Fruit fly (Drosophila melanogaster) whole organism, embryonic: ENCODE results near the gene dgt6.
A peak's percentile ranks its signal among the peaks of the same experiment; 100 is the strongest.

ENCODE experiments used
- Abd-B ChIP-seq: fragments of 200-800 bp; sonication (Bioruptor generic); optimal IDR thresholded peaks from 2 replicates; lab custom pipeline; 2018; ENCODE audit warnings: missing biosample characterization, mild to moderate bottlenecking, missing genetic modification characterization, moderate library complexity
- B-H1 ChIP-seq: fragments of 200-800 bp; sonication (Bioruptor generic); IDR thresholded peaks from 3 replicates; pipeline ENCODE4 v1.3.6; 2022; ENCODE audit warnings: missing biosample characterization, missing genetic modification characterization
- CG10209 ChIP-seq: fragments of 200-800 bp; sonication (Bioruptor generic); optimal IDR thresholded peaks from 3 replicates; lab custom pipeline; 2017; ENCODE audit warnings: missing biosample characterization, mild to moderate bottlenecking, missing genetic modification characterization, missing genetic modification reagents
- CG10543 ChIP-seq: fragments of 200-800 bp; sonication (Bioruptor generic); optimal IDR thresholded peaks from 3 replicates; lab custom pipeline; 2017; ENCODE audit warnings: missing biosample characterization, mild to moderate bottlenecking, missing genetic modification characterization, moderate library complexity
- CG11456 ChIP-seq: fragments of 200-800 bp; sonication (Bioruptor generic); IDR thresholded peaks from 3 replicates; pipeline ENCODE4 v1.3.6; 2022; ENCODE audit warnings: missing biosample characterization, missing genetic modification characterization
- CG12071 ChIP-seq: fragments of 200-800 bp; sonication (Bioruptor generic); optimal IDR thresholded peaks from 3 replicates; lab custom pipeline; 2018; ENCODE audit warnings: missing biosample characterization, mild to moderate bottlenecking, missing genetic modification characterization
- CG14965 ChIP-seq: fragments of 200-800 bp; sonication (Bioruptor generic); optimal IDR thresholded peaks from 2 replicates; lab custom pipeline; 2016; ENCODE audit warnings: missing biosample characterization, missing genetic modification characterization, borderline replicate concordance
- CG15011 ChIP-seq: fragments of 200-800 bp; sonication (Bioruptor generic); optimal IDR thresholded peaks from 3 replicates; lab custom pipeline; 2018; ENCODE audit warnings: missing biosample characterization, mild to moderate bottlenecking, missing genetic modification characterization
- CG17186 ChIP-seq: fragments of 200-800 bp; sonication (Bioruptor generic); optimal IDR thresholded peaks from 3 replicates; lab custom pipeline; 2017; ENCODE audit warnings: missing biosample characterization, missing genetic modification reagents, missing genetic modification characterization
- CG18476 ChIP-seq: fragments of 200-800 bp; sonication (Bioruptor generic); optimal IDR thresholded peaks from 2 replicates; lab custom pipeline; 2016; ENCODE audit warnings: missing biosample characterization, mild to moderate bottlenecking, missing genetic modification characterization
- CG18599 ChIP-seq: fragments of 200-800 bp; sonication (Bioruptor generic); optimal IDR thresholded peaks from 3 replicates; lab custom pipeline; 2017; ENCODE audit warnings: missing biosample characterization, missing genetic modification characterization, mild to moderate bottlenecking, moderate library complexity, missing genetic modification reagents
- CG30020 ChIP-seq: fragments of 200-800 bp; optimal IDR thresholded peaks from 2 replicates; lab custom pipeline; 2019; ENCODE audit warnings: missing biosample characterization, mild to moderate bottlenecking, missing genetic modification characterization, moderate library complexity
- CG30403 ChIP-seq: fragments of 200-800 bp; sonication (Bioruptor generic); optimal IDR thresholded peaks from 3 replicates; lab custom pipeline; 2016; ENCODE audit warnings: missing biosample characterization, missing genetic modification characterization
- CG4707 ChIP-seq: fragments of 200-800 bp; sonication (Bioruptor generic); optimal IDR thresholded peaks from 2 replicates; lab custom pipeline; 2018; ENCODE audit warnings: missing biosample characterization, mild to moderate bottlenecking, missing genetic modification characterization, moderate library complexity
- CG6175 ChIP-seq: fragments of 200-800 bp; sonication (Bioruptor generic); IDR thresholded peaks from 3 replicates; pipeline ENCODE4 v1.3.6; 2022; ENCODE audit warnings: missing biosample characterization, missing genetic modification characterization
- CG6854 ChIP-seq: fragments of 200-800 bp; sonication (Bioruptor generic); optimal IDR thresholded peaks from 3 replicates; lab custom pipeline; 2017; ENCODE audit warnings: missing biosample characterization, mild to moderate bottlenecking, missing genetic modification characterization
- CG8089 ChIP-seq: fragments of 200-800 bp; sonication (Bioruptor generic); optimal IDR thresholded peaks from 3 replicates; lab custom pipeline; 2016; ENCODE audit warnings: missing biosample characterization, missing genetic modification characterization
- CG8478 ChIP-seq: fragments of >200 bp; optimal IDR thresholded peaks from 2 replicates; lab custom pipeline; 2018
- CG9817 ChIP-seq: fragments of 200-800 bp; sonication (Bioruptor generic); optimal IDR thresholded peaks from 2 replicates; lab custom pipeline; 2018; ENCODE audit warnings: missing biosample characterization, mild to moderate bottlenecking, missing genetic modification characterization, moderate library complexity
- CG9932 ChIP-seq: fragments of 200-800 bp; sonication (Bioruptor generic); IDR thresholded peaks from 2 replicates; pipeline ENCODE4 v1.3.6; 2022; ENCODE audit warnings: missing biosample characterization, missing genetic modification characterization
- Doc3 ChIP-seq: fragments of 200-800 bp; sonication (Bioruptor generic); IDR thresholded peaks from 3 replicates; pipeline ENCODE4 v1.3.6; 2022; ENCODE audit warnings: missing biosample characterization, missing genetic modification characterization; ENCODE audit not compliant: partially characterized antibody
- ERR ChIP-seq: fragments of 200-800 bp; sonication (Bioruptor generic); optimal IDR thresholded peaks from 2 replicates; lab custom pipeline; 2016; ENCODE audit warnings: missing biosample characterization, missing genetic modification characterization
- Eip74EF ChIP-seq, 2 experiments: fragments of 200-800 bp in 1 of 2; fragments of >200 bp in 1 of 2; sonication (Bioruptor generic) in 1 of 2; optimal IDR thresholded peaks; 2 replicates each; lab custom pipeline; 2017 to 2019; ENCODE audit warnings: missing biosample characterization in 2 of 2, missing genetic modification characterization in 2 of 2, mild to moderate bottlenecking in 1 of 2, moderate library complexity in 1 of 2
- Elba2 ChIP-seq: fragments of 200-800 bp; sonication (Bioruptor generic); optimal IDR thresholded peaks from 3 replicates; lab custom pipeline; 2016; ENCODE audit warnings: missing biosample characterization, missing genetic modification characterization
- HHEX ChIP-seq: fragments of 200-800 bp; sonication (Bioruptor generic); optimal IDR thresholded peaks from 3 replicates; lab custom pipeline; 2017; ENCODE audit warnings: missing biosample characterization, mild to moderate bottlenecking, missing genetic modification characterization, missing genetic modification reagents
- MESR4 ChIP-seq: fragments of 200-800 bp; sonication (Bioruptor generic); optimal IDR thresholded peaks from 2 replicates; lab custom pipeline; 2018; ENCODE audit warnings: missing biosample characterization, mild to moderate bottlenecking, missing genetic modification characterization, moderate library complexity
- Mes4 ChIP-seq: fragments of 200-800 bp; sonication (Bioruptor generic); optimal IDR thresholded peaks from 2 replicates; lab custom pipeline; 2016; ENCODE audit warnings: missing biosample characterization, missing genetic modification characterization
- Sin3A ChIP-seq: fragments of >200 bp; optimal IDR thresholded peaks from 2 replicates; lab custom pipeline; 2018
- Stat92E ChIP-seq, 3 experiments: fragments of >200 bp in 2 of 3; fragments of 200-800 bp in 1 of 3; sonication (Bioruptor generic) in 1 of 3; optimal IDR thresholded peaks; 2 replicates each; lab custom pipeline; 2017 to 2019; ENCODE audit warnings: missing biosample characterization in 3 of 3, missing genetic modification characterization in 3 of 3, mild to moderate bottlenecking in 1 of 3, moderate library complexity in 1 of 3
- TFAM ChIP-seq: fragments of 200-800 bp; sonication (Bioruptor generic); optimal IDR thresholded peaks from 2 replicates; lab custom pipeline; 2017; ENCODE audit warnings: missing biosample characterization, missing genetic modification characterization, inconsistent platforms
- bsh ChIP-seq, 2 experiments: fragments of 200-800 bp; sonication (Bioruptor generic); optimal IDR thresholded peaks; 2 replicates each; lab custom pipeline; 2017 to 2018; ENCODE audit warnings: mild to moderate bottlenecking in 2 of 2, missing biosample characterization in 2 of 2, missing genetic modification characterization in 2 of 2, moderate library complexity in 1 of 2
- corto ChIP-seq: fragments of 200-800 bp; sonication (Bioruptor generic); optimal IDR thresholded peaks from 2 replicates; lab custom pipeline; 2016; ENCODE audit warnings: missing biosample characterization, mild to moderate bottlenecking, missing genetic modification characterization, moderate library complexity
- dm ChIP-seq: fragments of 200-800 bp; sonication (Bioruptor generic); optimal IDR thresholded peaks from 3 replicates; lab custom pipeline; 2016; ENCODE audit warnings: missing biosample characterization, missing genetic modification characterization
- dmrt99B ChIP-seq: fragments of 200-800 bp; sonication (Bioruptor generic); optimal IDR thresholded peaks from 2 replicates; lab custom pipeline; 2018; ENCODE audit warnings: missing biosample characterization, mild to moderate bottlenecking, missing genetic modification characterization, moderate library complexity
- esg ChIP-seq: fragments of 200-800 bp; sonication (Bioruptor generic); conservative IDR thresholded peaks from 2 replicates; pipeline ENCODE4 v1.3.6; 2022; ENCODE audit warnings: missing biosample characterization, missing genetic modification characterization
- exex ChIP-seq: fragments of 200-800 bp; sonication (Bioruptor generic); optimal IDR thresholded peaks from 4 replicates; lab custom pipeline; 2018; ENCODE audit warnings: missing biosample characterization, mild to moderate bottlenecking, missing genetic modification characterization, moderate library complexity
- fru ChIP-seq: fragments of >200 bp; optimal IDR thresholded peaks from 2 replicates; lab custom pipeline; 2017
- gcm2 ChIP-seq: fragments of 200-800 bp; sonication (Bioruptor generic); optimal IDR thresholded peaks from 2 replicates; lab custom pipeline; 2016; ENCODE audit warnings: missing biosample characterization, missing genetic modification characterization
- grn ChIP-seq: fragments of 200-800 bp; sonication (Bioruptor generic); optimal IDR thresholded peaks from 3 replicates; lab custom pipeline; 2017; ENCODE audit warnings: missing biosample characterization, missing genetic modification characterization
- ham ChIP-seq: fragments of 200-800 bp; sonication (Bioruptor generic); IDR thresholded peaks from 2 replicates; pipeline ENCODE4 v1.3.6; 2022; ENCODE audit warnings: missing biosample characterization, missing genetic modification characterization
- inv ChIP-seq: fragments of 200-800 bp; sonication (Bioruptor generic); IDR thresholded peaks from 2 replicates; pipeline ENCODE4 v1.3.6; 2022; ENCODE audit warnings: missing biosample characterization, missing genetic modification characterization; ENCODE audit not compliant: partially characterized antibody
- lilli ChIP-seq: fragments of 200-800 bp; sonication (Bioruptor generic); optimal IDR thresholded peaks from 3 replicates; lab custom pipeline; 2016; ENCODE audit warnings: missing biosample characterization, missing genetic modification characterization
- mirr ChIP-seq: fragments of 200-800 bp; sonication (Bioruptor generic); optimal IDR thresholded peaks from 3 replicates; lab custom pipeline; 2018; ENCODE audit warnings: missing biosample characterization, mild to moderate bottlenecking, missing genetic modification characterization
- nom ChIP-seq: fragments of 200-800 bp; sonication (Bioruptor generic); optimal IDR thresholded peaks from 2 replicates; lab custom pipeline; 2017; ENCODE audit warnings: missing biosample characterization, missing genetic modification characterization, mild to moderate bottlenecking, moderate library complexity, missing genetic modification reagents
- pho ChIP-seq: fragments of 200-800 bp; sonication (Bioruptor generic); optimal IDR thresholded peaks from 2 replicates; lab custom pipeline; 2016; ENCODE audit warnings: missing biosample characterization, missing genetic modification characterization
- pros ChIP-seq: fragments of 200-800 bp; sonication (Bioruptor generic); optimal IDR thresholded peaks from 3 replicates; lab custom pipeline; 2019; ENCODE audit warnings: missing biosample characterization, mild to moderate bottlenecking, missing genetic modification characterization, moderate library complexity
- sens-2 ChIP-seq: fragments of 200-800 bp; sonication (Bioruptor generic); IDR thresholded peaks from 2 replicates; pipeline ENCODE4 v1.3.6; 2022; ENCODE audit warnings: missing biosample characterization, missing genetic modification characterization
- trh ChIP-seq: fragments of 200-800 bp; sonication (Bioruptor generic); optimal IDR thresholded peaks from 2 replicates; lab custom pipeline; 2016; ENCODE audit warnings: missing biosample characterization, missing genetic modification characterization
- ttk ChIP-seq: fragments of 200-800 bp; sonication (Bioruptor generic); IDR thresholded peaks from 2 replicates; pipeline ENCODE4 v2.1.2; 2022; ENCODE audit warnings: missing biosample characterization, missing genetic modification characterization

The dgt6 gene

DNA sequence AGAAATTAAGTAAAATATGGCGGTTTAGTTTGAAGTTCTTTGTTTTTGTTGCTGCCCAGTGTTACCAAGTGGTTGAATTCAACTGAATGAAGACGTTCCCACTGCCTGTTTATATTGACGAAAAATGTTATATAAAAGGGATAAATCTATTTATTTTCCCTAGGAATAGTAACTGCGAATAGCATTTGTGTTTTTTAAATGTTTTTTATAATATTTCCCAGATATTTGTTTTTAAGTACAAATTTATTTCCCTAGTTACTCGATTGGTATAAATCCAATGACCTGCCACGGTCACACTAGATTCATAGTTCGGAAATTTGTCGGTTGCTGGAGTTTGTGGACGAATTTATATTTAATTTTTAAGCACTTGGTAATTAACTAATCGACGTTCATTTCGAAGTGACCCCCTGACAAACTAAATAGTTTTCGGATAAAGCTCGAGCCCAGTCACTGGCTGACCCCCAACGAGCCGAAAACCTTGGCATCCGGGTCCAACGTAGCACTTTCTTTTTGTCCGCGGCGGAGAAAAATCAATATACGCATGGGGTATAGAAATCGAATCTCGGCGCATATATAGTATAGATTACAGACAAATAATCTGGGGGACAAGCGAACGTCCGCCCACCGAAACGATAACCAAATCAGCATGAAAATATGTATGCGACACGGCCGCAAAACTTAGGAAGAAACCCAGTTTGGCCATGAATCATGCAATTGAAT, at the start of gene dgt6, which contains the start of gene Vha100-1 (continued):
- 0 out of 2 replicates have a peak, but pooled peaks have one; percentile 21 for TF ChIP-seq CG9932 (GFP tag; lab: Robert Waterston, UW)
- peak; percentile 11 for TF ChIP-seq Elba2
- no peak for TF ChIP-seq TFAM (GFP tag; lab: Kevin White, UChicago)
- TF ChIP-seq pros (GFP tag; lab: Kevin White, UChicago) = no peak
- TF ChIP-seq fru (lab: Kevin White, UChicago) = no peak
- TF ChIP-seq inv = no peak
- TF ChIP-seq ham (GFP tag; lab: Robert Waterston, UW) = no peak
- TF ChIP-seq pho (GFP tag; lab: Kevin White, UChicago) = no peak
- no peak for TF ChIP-seq CG4707 (GFP tag; lab: Kevin White, UChicago)
- no peak for TF ChIP-seq CG15011 (GFP tag; lab: Kevin White, UChicago)
- no peak for TF ChIP-seq ERR (GFP tag; lab: Kevin White, UChicago)
- peak; percentile 70 for TF ChIP-seq CG30020
- no peak for TF ChIP-seq CG6175 (GFP tag; lab: Robert Waterston, UW)
- no peak for TF ChIP-seq esg
- peak; percentile 30 for TF ChIP-seq CG18476
- TF ChIP-seq CG11456 = no peak
- TF ChIP-seq dm (GFP tag; lab: Kevin White, UChicago) = no peak
- TF ChIP-seq CG8478 = no peak
- TF ChIP-seq CG30403 = peak; percentile 51
- no peak for TF ChIP-seq sens-2 (GFP tag; lab: Robert Waterston, UW)
- TF ChIP-seq CG17186 (GFP tag; lab: Kevin White, UChicago) = peak; percentile 6
- TF ChIP-seq trh (GFP tag; lab: Kevin White, UChicago) = no peak
- TF ChIP-seq CG8089 (GFP tag; lab: Kevin White, UChicago) = no peak
- no peak for TF ChIP-seq CG12071 (GFP tag; lab: Kevin White, UChicago)
- TF ChIP-seq Eip74EF (GFP tag; optimal IDR thresholded peaks at IDR 0.05; lab: Kevin White, UChicago) = no peak
- TF ChIP-seq nom (GFP tag; lab: Kevin White, UChicago) = peak; percentile 29
- no peak for TF ChIP-seq CG9817 (tag; lab: Kevin White, UChicago)
- no peak for TF ChIP-seq CG10543 (GFP tag; lab: Kevin White, UChicago)
- no peak for TF ChIP-seq ttk (GFP tag; lab: Robert Waterston, UW)
- TF ChIP-seq dmrt99B (tag; lab: Kevin White, UChicago) = no peak
- TF ChIP-seq lilli (GFP tag; lab: Kevin White, UChicago) = no peak

DNA sequence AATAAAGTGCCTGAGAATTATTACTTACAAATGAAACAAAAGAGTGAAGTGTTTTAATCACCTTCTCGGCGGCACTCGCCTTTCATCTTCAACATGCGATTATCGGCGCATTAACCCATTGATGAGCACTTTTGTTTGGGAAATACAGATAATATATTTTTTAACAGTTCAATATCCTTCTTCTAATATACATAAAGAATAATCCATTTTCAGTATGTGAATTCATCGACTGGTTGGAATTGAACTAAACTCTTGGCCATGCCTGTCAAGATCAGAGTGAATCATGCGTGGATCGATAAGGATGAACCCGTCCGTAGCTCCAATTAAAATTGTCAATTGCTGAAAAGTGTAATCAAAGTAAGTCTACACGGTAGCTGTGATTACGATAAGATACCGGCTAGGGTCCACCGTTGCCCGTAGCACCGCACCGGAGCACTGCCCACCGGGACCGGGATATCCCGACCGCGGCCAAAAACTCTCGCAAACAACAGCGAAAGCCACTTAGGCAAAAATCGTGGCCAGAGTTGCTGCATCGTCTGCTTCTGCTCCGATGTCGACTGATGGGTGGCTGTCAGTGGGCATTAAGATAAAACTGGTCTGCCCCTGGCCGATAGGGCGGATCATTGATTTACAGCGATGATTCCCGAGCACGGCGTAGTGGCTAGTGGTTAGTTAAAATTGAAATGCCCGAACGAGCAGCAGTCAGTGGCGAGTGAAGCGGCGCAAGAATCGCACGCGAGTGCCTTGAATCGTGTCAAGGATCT, 34.3 kb upstream of the dgt6 start, which contains the start of gene CG11898:
CG11898 (plus strand) TSS at position 714 of the 764 bp plus-strand sequence.
- TF ChIP-seq B-H1 (GFP tag; lab: Robert Waterston, UW) = no peak
- TF ChIP-seq Sin3A (lab: Kevin White, UChicago) = no peak
- no peak for TF ChIP-seq CG10209 (GFP tag; lab: Kevin White, UChicago)
- peak; percentile 36 for TF ChIP-seq CG18599 (GFP tag; lab: Kevin White, UChicago)
- TF ChIP-seq CG6854 (GFP tag; lab: Kevin White, UChicago) = no peak
- no peak for TF ChIP-seq HHEX
- no peak for TF ChIP-seq MESR4 (GFP tag; lab: Kevin White, UChicago)
- no peak for TF ChIP-seq Doc3 (GFP tag; lab: Robert Waterston, UW)
- peak; percentile 36 for TF ChIP-seq mirr (GFP tag; lab: Kevin White, UChicago)
- no peak for TF ChIP-seq Stat92E (GFP tag; optimal IDR thresholded peaks at IDR 0.05; lab: Kevin White, UChicago)
- TF ChIP-seq corto (GFP tag; lab: Kevin White, UChicago) = no peak
- TF ChIP-seq exex (tag; lab: Kevin White, UChicago) = peak; percentile 84
- TF ChIP-seq gcm2 (GFP tag; lab: Kevin White, UChicago) = no peak
- no peak for TF ChIP-seq bsh (GFP tag; optimal IDR thresholded peaks at IDR 0.05; lab: Kevin White, UChicago)
- TF ChIP-seq Abd-B (GFP tag; lab: Kevin White, UChicago) = no peak
- TF ChIP-seq Mes4 (GFP tag; lab: Kevin White, UChicago) = no peak
- TF ChIP-seq grn = peak; percentile 60
- no peak for TF ChIP-seq CG14965
